Worm (Caenorhabditis elegans) whole organism, L2 larva: ENCODE data around the gene srt-38.

ENCODE experiments used
- aly-2 ChIP-seq: fragments of 150-350 bp; optimal IDR thresholded peaks from 2 replicates; lab custom pipeline; 2014; ENCODE audit warnings: missing biosample characterization, missing genetic modification characterization
- blmp-1 ChIP-seq: sonication (generic microtip); optimal IDR thresholded peaks from 2 replicates; lab custom pipeline; 2017; ENCODE audit warnings: missing genetic modification characterization, mild to moderate bottlenecking, missing compliant biosample characterization, antibody characterized with exemption, moderate library complexity; ENCODE audit not compliant: insufficient read depth
- ceh-82 ChIP-seq: fragments of 150-350 bp; optimal IDR thresholded peaks from 2 replicates; lab custom pipeline; 2014; ENCODE audit warnings: missing biosample characterization, missing genetic modification characterization
- dmd-4 ChIP-seq: sonication (generic microtip); optimal IDR thresholded peaks from 2 replicates; lab custom pipeline; 2017; ENCODE audit warnings: missing biosample characterization, missing genetic modification characterization
- mab-5 ChIP-seq: fragments of 150-350 bp; optimal IDR thresholded peaks from 2 replicates; lab custom pipeline; 2014; ENCODE audit warnings: missing biosample characterization, missing genetic modification characterization
- nhr-11 ChIP-seq: fragments of 150-350 bp; optimal IDR thresholded peaks from 2 replicates; lab custom pipeline; 2014; ENCODE audit warnings: missing biosample characterization, missing genetic modification characterization
- skn-1 ChIP-seq: sonication (generic microtip); optimal IDR thresholded peaks from 2 replicates; lab custom pipeline; 2017; ENCODE audit warnings: missing biosample characterization, missing genetic modification characterization
- unc-39 ChIP-seq: fragments of 150-350 bp; optimal IDR thresholded peaks from 2 replicates; lab custom pipeline; 2014; ENCODE audit warnings: missing biosample characterization, missing genetic modification characterization
- unc-55 ChIP-seq: fragments of 150-350 bp; sonication (generic microtip); optimal IDR thresholded peaks from 3 replicates; lab custom pipeline; 2014; ENCODE audit warnings: missing biosample characterization, missing genetic modification reagents, missing genetic modification characterization
- unc-62 ChIP-seq: fragments of 150-350 bp; optimal IDR thresholded peaks from 2 replicates; lab custom pipeline; 2014; ENCODE audit warnings: missing biosample characterization, missing genetic modification reagents, missing genetic modification characterization
- ztf-4 ChIP-seq: fragments of 150-350 bp; optimal IDR thresholded peaks from 2 replicates; lab custom pipeline; 2014; ENCODE audit warnings: missing biosample characterization, missing genetic modification characterization

- TF ChIP-seq unc-55 (GFP tag; lab: Kevin White, UChicago) = no peak
- no peak for TF ChIP-seq blmp-1
- no peak for TF ChIP-seq unc-62 (GFP tag; lab: Kevin White, UChicago)
- no peak for TF ChIP-seq unc-39 (tag; lab: Kevin White, UChicago)
- TF ChIP-seq ztf-4 (tag; lab: Kevin White, UChicago) = no peak
- no peak for TF ChIP-seq mab-5 (tag; lab: Kevin White, UChicago)
- no peak for TF ChIP-seq dmd-4 (tag; lab: Kevin White, UChicago)
- no peak for TF ChIP-seq ceh-82 (tag; lab: Kevin White, UChicago)
- TF ChIP-seq skn-1 (tag; lab: Kevin White, UChicago) = no peak
- no peak for TF ChIP-seq aly-2 (tag; lab: Kevin White, UChicago)
- TF ChIP-seq nhr-11 = no peak
These were observed 11.1 kb downstream of the srt-38 start, which contains the start of gene srt-3 for ce11 chrV:4260090-4260489.
